Worm (Caenorhabditis elegans): ENCODE data around the gene C13G3.1.

C13G3.1 gene

DNA sequence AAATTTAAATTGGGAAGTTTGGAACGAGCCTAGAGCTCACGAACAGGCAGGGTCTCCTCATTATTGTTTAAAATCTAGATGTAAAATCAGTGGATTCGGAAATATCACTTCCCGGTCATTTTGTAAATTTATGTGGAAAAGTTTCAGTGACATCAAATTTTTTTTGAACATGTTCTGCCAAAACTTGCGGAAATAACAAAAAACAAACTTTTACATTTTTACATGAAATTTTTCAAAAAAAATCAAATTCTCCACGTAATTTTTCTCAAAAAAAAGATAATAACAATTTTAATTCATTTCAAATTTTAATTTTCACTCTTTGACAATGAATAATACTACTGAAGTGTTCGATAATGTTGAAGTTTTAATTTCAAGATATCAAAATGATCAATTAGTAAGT, 29.2 kb upstream of the C13G3.1 start, which contains the start of gene C45B11.5:
Gene C45B11.5, plus strand, starts transcription at position 301 of the 400 bp plus-strand sequence.
- TF ChIP-seq him-1 (tag; optimal IDR thresholded peaks at IDR 0.05) (no peak), atf-7 (tag; optimal IDR thresholded peaks at IDR 0.05) (no peak), bed-1 (GFP tag; IDR thresholded peaks at IDR 0.05) (no peak), Y67H2A.10 (GFP tag; conservative IDR thresholded peaks at IDR 0.05) (no peak), hsf-1 (GFP tag; IDR thresholded peaks at IDR 0.05) (no peak), F39B2.1 (GFP tag; IDR thresholded peaks at IDR 0.05) (no peak), F55B11.4 (tag; optimal IDR thresholded peaks at IDR 0.05; ENCODE audit: borderline replicate concordance, insufficient read depth) (no peak), egl-18 (GFP tag; IDR thresholded peaks at IDR 0.05) (no peak), lin-35 (GFP tag; optimal IDR thresholded peaks at IDR 0.05) (no peak), snpc-1.3 (tag; optimal IDR thresholded peaks at IDR 0.05; ENCODE audit: insufficient read depth) (no peak), ceh-100 (GFP tag; IDR thresholded peaks at IDR 0.05) (no peak), madf-10 (tag; optimal IDR thresholded peaks at IDR 0.05) (no peak), pha-4 (tag; optimal IDR thresholded peaks at IDR 0.05) (no peak), mes-4 (tag; optimal IDR thresholded peaks at IDR 0.05) (no peak)

DNA sequence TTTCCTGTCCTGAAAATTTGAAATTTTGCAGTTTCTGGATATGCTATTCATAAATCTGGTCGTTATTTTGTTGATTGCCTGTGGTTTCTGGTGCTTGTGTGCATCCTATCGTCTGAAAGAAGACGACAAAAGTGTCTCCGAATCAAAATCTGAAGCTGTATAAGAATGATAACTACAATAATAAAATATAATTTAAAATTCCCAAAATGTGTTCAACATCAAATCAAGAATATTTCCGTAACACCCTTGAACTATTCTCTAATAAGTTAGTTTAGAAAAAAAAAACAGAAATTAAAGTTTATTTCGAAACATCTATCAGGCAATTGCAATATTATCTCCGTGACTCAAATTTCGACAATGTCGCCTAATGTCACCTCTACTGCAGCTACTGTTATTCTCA, 28.2 kb upstream of the C13G3.1 start, which contains the start of gene C45B11.8:
Gene C45B11.8, plus strand, starts transcription at position 301 of the 400 bp plus-strand sequence.
- TF ChIP-seq Y53G8AR.9 (GFP tag; conservative IDR thresholded peaks at IDR 0.05) (no peak), ekl-4 (GFP tag; IDR thresholded peaks at IDR 0.05) (no peak), pha-4 (tag; optimal IDR thresholded peaks at IDR 0.05) (no peak), snpc-3.4 (tag; optimal IDR thresholded peaks at IDR 0.05) (no peak), hrde-1 (tag; optimal IDR thresholded peaks at IDR 0.05; ENCODE audit: borderline replicate concordance) (no peak), Y53F4B.3 (GFP tag; IDR thresholded peaks at IDR 0.05) (no peak), attf-3 (GFP tag; conservative IDR thresholded peaks at IDR 0.05) (no peak)

DNA sequence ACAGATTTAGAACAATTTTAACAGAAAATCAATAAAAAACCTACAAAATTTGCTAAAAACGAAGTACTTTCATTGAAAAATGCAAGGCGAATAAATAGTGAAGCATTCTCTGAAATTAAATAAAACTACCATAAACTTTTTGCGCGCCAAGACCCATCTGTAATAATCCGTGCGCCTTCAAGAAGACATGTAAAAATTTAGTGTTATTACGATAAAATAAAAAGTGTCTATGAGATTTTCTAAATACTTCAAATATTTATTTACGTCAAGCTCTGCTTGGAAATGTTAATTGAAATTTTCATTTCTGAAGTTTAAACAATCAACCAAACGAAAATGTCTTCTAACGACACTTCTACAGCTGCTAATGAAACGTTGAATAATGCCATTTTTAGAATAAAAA, 27.8 kb upstream of the C13G3.1 start, which contains the start of gene C45B11.9:
Gene C45B11.9, plus strand, starts transcription at position 301 of the 400 bp plus-strand sequence.
- TF ChIP-seq C06A6.2 (GFP tag; conservative IDR thresholded peaks at IDR 0.05) (no peak), unc-62 (GFP tag; optimal IDR thresholded peaks at IDR 0.05) (no peak), ztf-26 (tag; optimal IDR thresholded peaks at IDR 0.05) (no peak), lin-35 (GFP tag; optimal IDR thresholded peaks at IDR 0.05) (no peak), Y53F4B.3 (GFP tag; IDR thresholded peaks at IDR 0.05) (no peak), let-526 (GFP tag; IDR thresholded peaks at IDR 0.05) (no peak)

DNA sequence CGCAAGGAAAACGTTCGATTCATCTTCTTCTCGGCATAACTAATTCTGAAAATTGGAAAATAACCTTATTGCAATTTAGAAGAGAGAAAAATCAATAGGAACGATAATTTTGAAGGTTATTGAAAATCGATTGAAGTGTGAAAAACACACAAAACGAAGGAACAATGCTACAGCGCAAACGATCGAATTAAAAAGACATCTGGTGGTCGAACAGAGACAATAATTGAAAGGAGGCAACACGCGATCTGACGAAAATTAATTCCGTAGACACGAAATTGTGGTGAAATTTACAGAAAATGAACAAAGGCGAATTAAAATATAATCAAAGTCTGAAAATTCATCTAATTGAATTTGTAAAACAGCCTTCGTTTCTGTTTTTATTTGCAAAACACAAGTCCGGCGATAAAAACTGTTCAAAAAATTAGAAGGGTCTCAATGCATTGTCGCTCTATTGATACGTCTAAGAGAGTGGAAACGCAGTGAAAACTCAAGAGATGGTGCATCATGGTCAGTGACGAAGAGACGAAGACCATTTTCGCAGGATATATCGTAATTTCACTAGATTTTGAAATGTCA, 27.2 kb upstream of the C13G3.1 start, which contains the start of gene pak-2:
Gene pak-2, minus strand, starts transcription at position 51 of the 576 bp plus-strand sequence.
- TF ChIP-seq pbrm-1 (GFP tag; IDR thresholded peaks at IDR 0.05) (peak; percentile 54; the same call in 1 of the 2 replicates), ccch-3 (GFP tag; optimal IDR thresholded peaks at IDR 0.05) (peak; percentile 73), somi-1 (GFP tag; optimal IDR thresholded peaks at IDR 0.05) (peak; percentile 10), bed-2 (GFP tag; IDR thresholded peaks at IDR 0.05) (0 out of 2 replicates have a peak, but pooled peaks have one; percentile 69), athp-1 (tag; optimal IDR thresholded peaks at IDR 0.05) (no peak), aptf-2 (GFP tag; conservative IDR thresholded peaks at IDR 0.05) (0 out of 2 replicates have a peak, but pooled peaks have one; percentile 36), egl-44 (GFP tag; IDR thresholded peaks at IDR 0.05) (no peak), snpc-4 (GFP tag; optimal IDR thresholded peaks at IDR 0.05) (no peak), snpc-4 (tag; optimal IDR thresholded peaks at IDR 0.05) (peak in 1 of 4 experiments; percentile 38), ceh-100 (GFP tag; IDR thresholded peaks at IDR 0.05) (peak; percentile 96), cebp-1 (GFP tag; IDR thresholded peaks at IDR 0.05) (no peak), cebp-1 (tag; optimal IDR thresholded peaks at IDR 0.05) (peak; percentile 55), nhr-80 (tag; optimal IDR thresholded peaks at IDR 0.05) (peak; percentile 59), lsl-1 (GFP tag; optimal IDR thresholded peaks at IDR 0.05) (no peak), nhr-27 (tag; optimal IDR thresholded peaks at IDR 0.05) (no peak), hmg-1.2 (GFP tag; IDR thresholded peaks at IDR 0.05) (peak; percentile 58; the same call in 1 of the 2 replicates), B0261.1 (tag; optimal IDR thresholded peaks at IDR 0.05) (peak; percentile 1), lin-40 (tag; optimal IDR thresholded peaks at IDR 0.05) (peak; percentile 63), snpc-1.3 (tag; optimal IDR thresholded peaks at IDR 0.05; ENCODE audit: insufficient read depth) (no peak), attf-5 (GFP tag; optimal IDR thresholded peaks at IDR 0.05) (peak; percentile 83), lin-35 (GFP tag; optimal IDR thresholded peaks at IDR 0.05) (peak in 1 of 3 experiments; percentile 42), tbp1 (GFP tag; optimal IDR thresholded peaks at IDR 0.05) (peak; percentile 30)

Data from whole organism, young adult.